Worm (Caenorhabditis elegans) whole organism, young adult: ENCODE measurements around the gene fos-1.
A peak's percentile ranks its signal among the peaks of the same experiment; 100 is the strongest.

Experiments
- B0019.2 ChIP-seq: fragments of 200-800 bp; sonication (Bioruptor generic); conservative IDR thresholded peaks from 2 replicates; pipeline ENCODE4 v1.3.6; 2022; ENCODE audit warnings: missing genetic modification reagents, missing genetic modification characterization, missing compliant biosample characterization
- B0035.1 ChIP-seq: sonication (generic microtip); optimal IDR thresholded peaks from 2 replicates; lab custom pipeline; 2016; ENCODE audit warnings: missing genetic modification characterization, mild to moderate bottlenecking, missing compliant biosample characterization, missing genotype, missing genetic modification reagents
- B0261.1 ChIP-seq: sonication (generic microtip); optimal IDR thresholded peaks from 2 replicates; lab custom pipeline; 2016; ENCODE audit warnings: mild to moderate bottlenecking, missing genetic modification characterization, moderate library complexity, missing compliant biosample characterization
- B0336.3 ChIP-seq: fragments of 200-800 bp; sonication (Bioruptor generic); IDR thresholded peaks from 2 replicates; pipeline ENCODE4 v1.3.6; 2022; ENCODE audit warnings: missing genetic modification characterization, missing compliant biosample characterization
- C17E4.6 ChIP-seq: fragments of 200-800 bp; sonication (Bioruptor generic); IDR thresholded peaks from 2 replicates; pipeline ENCODE4 v1.3.6; 2022; ENCODE audit warnings: missing genetic modification reagents, missing genetic modification characterization, missing compliant biosample characterization
- F10E7.11 ChIP-seq: sonication (generic microtip); optimal IDR thresholded peaks from 2 replicates; lab custom pipeline; 2017; ENCODE audit warnings: mild to moderate bottlenecking, missing genetic modification characterization, moderate library complexity, missing compliant biosample characterization
- F23B12.7 ChIP-seq: sonication (generic microtip); optimal IDR thresholded peaks from 2 replicates; lab custom pipeline; 2017; ENCODE audit warnings: missing genetic modification characterization, mild to moderate bottlenecking, missing compliant biosample characterization, antibody characterized with exemption, moderate library complexity; ENCODE audit not compliant: insufficient read depth
- F39B2.1 ChIP-seq: fragments of 200-800 bp; sonication (Bioruptor generic); IDR thresholded peaks from 2 replicates; pipeline ENCODE4 v1.3.6; 2022; ENCODE audit warnings: missing genetic modification reagents, missing genetic modification characterization, missing compliant biosample characterization
- F55B11.4 ChIP-seq: sonication (generic microtip); optimal IDR thresholded peaks from 2 replicates; lab custom pipeline; 2016; ENCODE audit warnings: missing compliant biosample characterization, missing genetic modification characterization, borderline replicate concordance; ENCODE audit not compliant: insufficient read depth
- F57C9.4 ChIP-seq: sonication (generic microtip); optimal IDR thresholded peaks from 2 replicates; lab custom pipeline; 2017; ENCODE audit warnings: mild to moderate bottlenecking, missing genetic modification characterization, missing compliant biosample characterization
- K12H6.12 ChIP-seq: fragments of 200-800 bp; sonication (Bioruptor generic); optimal IDR thresholded peaks from 2 replicates; lab custom pipeline; 2018; ENCODE audit warnings: mild to moderate bottlenecking, missing genetic modification characterization, missing compliant biosample characterization
- Y53G8AR.9 ChIP-seq: fragments of 200-800 bp; sonication (Bioruptor generic); conservative IDR thresholded peaks from 2 replicates; pipeline ENCODE4 v1.3.6; 2022; ENCODE audit warnings: missing genetic modification reagents, missing genetic modification characterization, missing compliant biosample characterization
- akir-1 ChIP-seq: fragments of 200-800 bp; sonication (Bioruptor generic); optimal IDR thresholded peaks from 2 replicates; lab custom pipeline; 2018; ENCODE audit warnings: mild to moderate bottlenecking, missing genetic modification characterization, moderate library complexity, missing compliant biosample characterization
- aptf-2 ChIP-seq: fragments of 200-800 bp; sonication (Bioruptor generic); conservative IDR thresholded peaks from 2 replicates; pipeline ENCODE4 v1.3.6; 2022; ENCODE audit warnings: missing genetic modification reagents, missing genetic modification characterization, missing compliant biosample characterization
- athp-1 ChIP-seq: sonication (generic microtip); optimal IDR thresholded peaks from 2 replicates; lab custom pipeline; 2017; ENCODE audit warnings: mild to moderate bottlenecking, missing genetic modification characterization, missing compliant biosample characterization
- bed-1 ChIP-seq: fragments of 200-800 bp; sonication (Bioruptor generic); IDR thresholded peaks from 2 replicates; pipeline ENCODE4 v1.3.6; 2022; ENCODE audit warnings: missing genetic modification reagents, missing genetic modification characterization, missing compliant biosample characterization
- ccch-3 ChIP-seq: fragments of 200-800 bp; sonication (Bioruptor generic); optimal IDR thresholded peaks from 2 replicates; lab custom pipeline; 2018; ENCODE audit warnings: mild to moderate bottlenecking, missing genetic modification characterization, missing compliant biosample characterization
- cebp-2 ChIP-seq: fragments of 200-800 bp; sonication (Bioruptor generic); IDR thresholded peaks from 2 replicates; pipeline ENCODE4 v1.3.6; 2022; ENCODE audit warnings: missing genetic modification characterization, missing compliant biosample characterization
- ceh-100 ChIP-seq: fragments of 200-800 bp; sonication (Bioruptor generic); IDR thresholded peaks from 2 replicates; pipeline ENCODE4 v1.3.6; 2022; ENCODE audit warnings: missing genetic modification reagents, missing genetic modification characterization, missing compliant biosample characterization
- ceh-27 ChIP-seq: fragments of 200-800 bp; sonication (Bioruptor generic); optimal IDR thresholded peaks from 2 replicates; lab custom pipeline; 2018; ENCODE audit warnings: mild to moderate bottlenecking, missing genetic modification characterization, moderate library complexity, missing compliant biosample characterization
- die-1 ChIP-seq: sonication (generic microtip); optimal IDR thresholded peaks from 2 replicates; lab custom pipeline; 2016; ENCODE audit warnings: missing genotype, mild to moderate bottlenecking, missing genetic modification characterization, missing compliant biosample characterization
- dpl-1 ChIP-seq: fragments of 150-350 bp; optimal IDR thresholded peaks from 2 replicates; lab custom pipeline; 2014; ENCODE audit warnings: missing biosample characterization, missing genetic modification reagents, missing genetic modification characterization
- efl-1 ChIP-seq: fragments of 150-350 bp; optimal IDR thresholded peaks from 2 replicates; lab custom pipeline; 2014; ENCODE audit warnings: missing biosample characterization, missing genetic modification reagents, missing genetic modification characterization
- him-1 ChIP-seq: sonication (generic microtip); optimal IDR thresholded peaks from 2 replicates; lab custom pipeline; 2016; ENCODE audit warnings: missing genotype, missing genetic modification reagents, missing genetic modification characterization, missing compliant biosample characterization
- hlh-26 ChIP-seq: fragments of 200-800 bp; sonication (Bioruptor generic); conservative IDR thresholded peaks from 2 replicates; pipeline ENCODE4 v1.3.6; 2022; ENCODE audit warnings: missing genetic modification reagents, missing genetic modification characterization, missing compliant biosample characterization
- hmg-20 ChIP-seq: fragments of 200-800 bp; sonication (Bioruptor generic); IDR thresholded peaks from 2 replicates; pipeline ENCODE4 v1.3.6; 2022; ENCODE audit warnings: missing genetic modification reagents, missing genetic modification characterization, missing compliant biosample characterization
- let-526 ChIP-seq: fragments of 200-800 bp; sonication (Bioruptor generic); IDR thresholded peaks from 2 replicates; pipeline ENCODE4 v1.3.6; 2022; ENCODE audit warnings: missing genetic modification reagents, missing genetic modification characterization, missing compliant biosample characterization
- let-607 ChIP-seq, 2 experiments: fragments of 200-800 bp in 1 of 2; sonication (Bioruptor generic) in 1 of 2; sonication (generic microtip) in 1 of 2; optimal IDR thresholded peaks; 2 replicates each; lab custom pipeline; 2016 to 2018; ENCODE audit warnings: mild to moderate bottlenecking in 2 of 2, missing compliant biosample characterization in 2 of 2, missing genetic modification characterization in 2 of 2, moderate library complexity in 2 of 2, missing genotype in 1 of 2
- lin-26 ChIP-seq: fragments of 200-800 bp; sonication (Bioruptor generic); IDR thresholded peaks from 2 replicates; pipeline ENCODE4 v1.3.6; 2022; ENCODE audit warnings: missing genetic modification reagents, missing genetic modification characterization, missing compliant biosample characterization
- lir-1 ChIP-seq: fragments of 200-800 bp; sonication (Bioruptor generic); conservative IDR thresholded peaks from 2 replicates; pipeline ENCODE4 v1.3.6; 2022; ENCODE audit warnings: missing genetic modification reagents, missing genetic modification characterization, missing compliant biosample characterization
- lsl-1 ChIP-seq: fragments of 200-800 bp; sonication (Bioruptor generic); optimal IDR thresholded peaks from 2 replicates; lab custom pipeline; 2018; ENCODE audit warnings: mild to moderate bottlenecking, missing genetic modification characterization, moderate library complexity, missing compliant biosample characterization
- lsy-27 ChIP-seq: sonication (generic microtip); optimal IDR thresholded peaks from 2 replicates; lab custom pipeline; 2017; ENCODE audit warnings: missing genetic modification characterization, mild to moderate bottlenecking, missing compliant biosample characterization, antibody characterized with exemption, missing genotype, borderline replicate concordance; ENCODE audit not compliant: insufficient read depth
- madf-10 ChIP-seq: sonication (generic microtip); optimal IDR thresholded peaks from 2 replicates; lab custom pipeline; 2016; ENCODE audit warnings: mild to moderate bottlenecking, missing genetic modification characterization, missing compliant biosample characterization
- madf-6 ChIP-seq: fragments of 200-800 bp; sonication (Bioruptor generic); IDR thresholded peaks from 2 replicates; pipeline ENCODE4 v1.3.6; 2022; ENCODE audit warnings: missing genetic modification reagents, missing genetic modification characterization, missing compliant biosample characterization
- mes-4 ChIP-seq: sonication (generic microtip); optimal IDR thresholded peaks from 2 replicates; lab custom pipeline; 2016; ENCODE audit warnings: missing genotype, missing genetic modification characterization, missing compliant biosample characterization
- mxl-1 ChIP-seq: sonication (generic microtip); optimal IDR thresholded peaks from 2 replicates; lab custom pipeline; 2016; ENCODE audit warnings: missing genetic modification characterization, missing compliant biosample characterization
- nfya-1 ChIP-seq: sonication (generic microtip); optimal IDR thresholded peaks from 2 replicates; lab custom pipeline; 2017; ENCODE audit warnings: antibody characterized with exemption, missing compliant biosample characterization, missing genetic modification characterization, borderline replicate concordance; ENCODE audit not compliant: insufficient read depth
- nfya-2 ChIP-seq: fragments of 200-800 bp; sonication (Bioruptor generic); IDR thresholded peaks from 2 replicates; pipeline ENCODE4 v1.3.6; 2022; ENCODE audit warnings: missing genetic modification reagents, missing genetic modification characterization, missing compliant biosample characterization
- nfyb-1 ChIP-seq: fragments of 200-800 bp; sonication (Bioruptor generic); IDR thresholded peaks from 2 replicates; pipeline ENCODE4 v1.3.6; 2022; ENCODE audit warnings: missing genetic modification reagents, missing genetic modification characterization, missing compliant biosample characterization
- nhr-90 ChIP-seq: sonication (generic microtip); optimal IDR thresholded peaks from 2 replicates; lab custom pipeline; 2016; ENCODE audit warnings: missing genotype, mild to moderate bottlenecking, missing genetic modification characterization, missing compliant biosample characterization
- repo-1 ChIP-seq: sonication (generic microtip); optimal IDR thresholded peaks from 2 replicates; lab custom pipeline; 2017; ENCODE audit warnings: mild to moderate bottlenecking, missing genetic modification characterization, missing compliant biosample characterization
- sdz-38 ChIP-seq: sonication (generic microtip); optimal IDR thresholded peaks from 2 replicates; lab custom pipeline; 2016; ENCODE audit warnings: missing genotype, missing genetic modification characterization, missing compliant biosample characterization
- sptf-2 ChIP-seq: fragments of 200-800 bp; sonication (Bioruptor generic); optimal IDR thresholded peaks from 2 replicates; lab custom pipeline; 2018; ENCODE audit warnings: mild to moderate bottlenecking, missing genetic modification characterization, missing compliant biosample characterization
- zfh-2 ChIP-seq: fragments of 200-800 bp; sonication (Bioruptor generic); conservative IDR thresholded peaks from 2 replicates; pipeline ENCODE4 v1.3.6; 2022; ENCODE audit warnings: missing genetic modification reagents, missing genetic modification characterization, missing compliant biosample characterization
- zim-3 ChIP-seq: sonication (generic microtip); optimal IDR thresholded peaks from 2 replicates; lab custom pipeline; 2017; ENCODE audit warnings: mild to moderate bottlenecking, missing genetic modification characterization, moderate library complexity, missing compliant biosample characterization
- ztf-18 ChIP-seq: sonication (generic microtip); optimal IDR thresholded peaks from 2 replicates; lab custom pipeline; 2016; ENCODE audit warnings: missing genotype, mild to moderate bottlenecking, missing genetic modification characterization, missing compliant biosample characterization
- ztf-22 ChIP-seq: fragments of 200-800 bp; sonication (Bioruptor generic); optimal IDR thresholded peaks from 2 replicates; lab custom pipeline; 2018; ENCODE audit warnings: mild to moderate bottlenecking, missing genetic modification characterization, moderate library complexity, missing compliant biosample characterization
- ztf-25 ChIP-seq: fragments of 200-800 bp; sonication (Bioruptor generic); IDR thresholded peaks from 2 replicates; pipeline ENCODE4 v1.3.6; 2022; ENCODE audit warnings: missing genetic modification reagents, missing genetic modification characterization, missing compliant biosample characterization
- ztf-28 ChIP-seq: fragments of 200-800 bp; sonication (Bioruptor generic); IDR thresholded peaks from 2 replicates; pipeline ENCODE4 v1.3.6; 2022; ENCODE audit warnings: missing genetic modification reagents, missing genetic modification characterization, missing compliant biosample characterization

fos-1 gene

ce11 chrV:6053188-6053687, 49.8 kb downstream of the fos-1 start, which contains the start of gene seip-1 (continued):
- no peak for TF ChIP-seq C17E4.6
- TF ChIP-seq him-1 (tag; lab: Kevin White, UChicago): no peak
- TF ChIP-seq lir-1: 0 out of 2 replicates have a peak, but pooled peaks have one; percentile 16
- no peak for TF ChIP-seq ztf-22 (GFP tag; lab: Kevin White, UChicago)
- TF ChIP-seq bed-1 (GFP tag; lab: Robert Waterston, UW): no peak
- TF ChIP-seq die-1 (tag; lab: Kevin White, UChicago): no peak
- TF ChIP-seq aptf-2 (GFP tag; lab: Robert Waterston, UW): no peak
- TF ChIP-seq nhr-90 (tag; lab: Kevin White, UChicago): no peak
- peak; percentile 36 for TF ChIP-seq K12H6.12 (tag; lab: Kevin White, UChicago)
- TF ChIP-seq sdz-38: no peak
- no peak for TF ChIP-seq dpl-1
- no peak for TF ChIP-seq F55B11.4
- no peak for TF ChIP-seq sptf-2 (GFP tag; lab: Kevin White, UChicago)
- no peak for TF ChIP-seq mes-4
- no peak for TF ChIP-seq akir-1
- TF ChIP-seq ztf-18 (tag; lab: Kevin White, UChicago): peak; percentile 36
- TF ChIP-seq B0261.1 (tag; lab: Kevin White, UChicago): no peak
- no peak for TF ChIP-seq zim-3 (tag; lab: Kevin White, UChicago)
- no peak for TF ChIP-seq repo-1 (tag; lab: Kevin White, UChicago)
- TF ChIP-seq madf-6 (GFP tag; lab: Robert Waterston, UW): no peak
- TF ChIP-seq B0035.1 (tag; lab: Kevin White, UChicago): no peak
- no peak for TF ChIP-seq nfya-1 (tag; lab: Kevin White, UChicago)
- TF ChIP-seq ztf-28 (GFP tag; lab: Robert Waterston, UW): no peak
- no peak for TF ChIP-seq B0019.2 (GFP tag; lab: Robert Waterston, UW)
- no peak for TF ChIP-seq lsy-27
- no peak for TF ChIP-seq mxl-1 (tag; lab: Kevin White, UChicago)
- no peak for TF ChIP-seq ztf-25 (GFP tag; lab: Robert Waterston, UW)
- TF ChIP-seq F23B12.7 (tag; lab: Kevin White, UChicago): peak; percentile 84
- no peak for TF ChIP-seq F39B2.1 (GFP tag; lab: Robert Waterston, UW)
- no peak; the same call in 1 of the 2 replicates for TF ChIP-seq ceh-100 (GFP tag; lab: Robert Waterston, UW)
- no peak for TF ChIP-seq zfh-2 (GFP tag; lab: Robert Waterston, UW)
- no peak for TF ChIP-seq F10E7.11
- no peak for TF ChIP-seq athp-1
- TF ChIP-seq let-607 (tag; optimal IDR thresholded peaks at IDR 0.05; lab: Kevin White, UChicago): no peak
- peak; percentile 4 for TF ChIP-seq ceh-27 (GFP tag; lab: Kevin White, UChicago)
- TF ChIP-seq efl-1 (GFP tag; lab: Kevin White, UChicago): peak; percentile 48
- no peak for TF ChIP-seq let-526 (GFP tag; lab: Robert Waterston, UW)
- no peak for TF ChIP-seq nfyb-1 (GFP tag; lab: Robert Waterston, UW)
- TF ChIP-seq hmg-20 (GFP tag; lab: Robert Waterston, UW): no peak
- no peak for TF ChIP-seq cebp-2
- no peak for TF ChIP-seq lin-26 (GFP tag; lab: Robert Waterston, UW)
- TF ChIP-seq F57C9.4 (tag; lab: Kevin White, UChicago): no peak
- no peak for TF ChIP-seq hlh-26
- TF ChIP-seq lsl-1 (GFP tag; lab: Kevin White, UChicago): peak; percentile 37
- no peak for TF ChIP-seq Y53G8AR.9 (GFP tag; lab: Robert Waterston, UW)
- no peak for TF ChIP-seq nfya-2 (GFP tag; lab: Robert Waterston, UW)
- TF ChIP-seq madf-10 (tag; lab: Kevin White, UChicago): peak; percentile 24
- TF ChIP-seq B0336.3 (GFP tag; lab: Robert Waterston, UW): no peak
- no peak for TF ChIP-seq ccch-3
